Worm (Caenorhabditis elegans) whole organism, L1 larva: ENCODE data around the gene lec-12.
A peak's percentile ranks its signal among the peaks of the same experiment; 100 is the strongest.

Experiments used
- C16A3.4 ChIP-seq: fragments of 150-350 bp; optimal IDR thresholded peaks from 2 replicates; lab custom pipeline; 2014; ENCODE audit warnings: missing biosample characterization, missing genetic modification characterization
- C34B4.2 ChIP-seq: sonication (generic microtip); optimal IDR thresholded peaks from 2 replicates; lab custom pipeline; 2017; ENCODE audit warnings: mild to moderate bottlenecking, missing genetic modification characterization, missing compliant biosample characterization
- F16B12.6 ChIP-seq: fragments of 150-350 bp; optimal IDR thresholded peaks from 2 replicates; lab custom pipeline; 2014; ENCODE audit warnings: missing biosample characterization, missing genetic modification characterization
- aha-1 ChIP-seq: fragments of 150-350 bp; optimal IDR thresholded peaks from 2 replicates; lab custom pipeline; 2014; ENCODE audit warnings: missing biosample characterization, missing genetic modification characterization
- ama-1 ChIP-seq: fragments of 150-350 bp; optimal IDR thresholded peaks from 2 replicates; lab custom pipeline; 2014
- ceh-90 ChIP-seq: sonication (generic microtip); optimal IDR thresholded peaks from 2 replicates; lab custom pipeline; 2016; ENCODE audit warnings: missing genetic modification characterization, missing compliant biosample characterization
- ces-1 ChIP-seq: fragments of 150-350 bp; optimal IDR thresholded peaks from 2 replicates; lab custom pipeline; 2014; ENCODE audit warnings: missing biosample characterization, missing genetic modification reagents, missing genetic modification characterization
- dpl-1 ChIP-seq, 3 experiments: fragments of 150-350 bp in 2 of 3; sonication (generic microtip) in 1 of 3; optimal IDR thresholded peaks; 2 replicates each; lab custom pipeline; 2014 to 2017; ENCODE audit warnings: missing biosample characterization in 3 of 3, missing genetic modification characterization in 3 of 3, missing genetic modification reagents in 3 of 3
- dsc-1 ChIP-seq: sonication (generic microtip); optimal IDR thresholded peaks from 2 replicates; lab custom pipeline; 2016; ENCODE audit warnings: mild to moderate bottlenecking, missing genetic modification characterization, missing compliant biosample characterization
- efl-1 ChIP-seq, 4 experiments: fragments of 150-350 bp; optimal IDR thresholded peaks in 3 of 4; peaks in 1 of 4; 1 replicate in 1 of 4; 2 replicates in 3 of 4; lab custom pipeline; 2014; ENCODE audit warnings: missing biosample characterization in 2 of 4, missing genetic modification characterization in 2 of 4, missing genetic modification reagents in 2 of 4
- efl-3 ChIP-seq: fragments of 200-800 bp; sonication (Bioruptor generic); optimal IDR thresholded peaks from 2 replicates; lab custom pipeline; 2018; ENCODE audit warnings: mild to moderate bottlenecking, missing genetic modification characterization, missing compliant biosample characterization
- egl-27 ChIP-seq, 2 experiments: fragments of 150-350 bp in 1 of 2; sonication (generic microtip); optimal IDR thresholded peaks; 3 replicates each; lab custom pipeline; 2017 to 2018; ENCODE audit warnings: missing biosample characterization in 2 of 2, missing genetic modification characterization in 2 of 2, missing genetic modification reagents in 2 of 2
- elt-2 ChIP-seq: sonication (generic microtip); optimal IDR thresholded peaks from 2 replicates; lab custom pipeline; 2016; ENCODE audit warnings: missing genetic modification characterization, mild to moderate bottlenecking, inconsistent platforms, missing compliant biosample characterization, missing genetic modification reagents
- elt-3 ChIP-seq, 6 experiments: fragments of 150-350 bp in 1 of 6; sonication (generic microtip); optimal IDR thresholded peaks; 2 replicates each; lab custom pipeline; 2017 to 2018; ENCODE audit warnings: missing biosample characterization in 6 of 6, missing genetic modification characterization in 6 of 6, inconsistent platforms in 1 of 6
- ets-5 ChIP-seq: fragments of 200-800 bp; sonication (Bioruptor generic); IDR thresholded peaks from 2 replicates; pipeline ENCODE4 v1.3.6; 2022; ENCODE audit warnings: missing genetic modification characterization, missing compliant biosample characterization
- fkh-10 ChIP-seq: sonication (generic microtip); optimal IDR thresholded peaks from 2 replicates; lab custom pipeline; 2017; ENCODE audit warnings: missing biosample characterization, missing genetic modification reagents, missing genetic modification characterization
- fkh-4 ChIP-seq: sonication (generic microtip); optimal IDR thresholded peaks from 2 replicates; lab custom pipeline; 2016; ENCODE audit warnings: missing compliant biosample characterization, missing genetic modification characterization, borderline replicate concordance
- fkh-8 ChIP-seq: sonication (generic microtip); optimal IDR thresholded peaks from 2 replicates; lab custom pipeline; 2016; ENCODE audit warnings: mild to moderate bottlenecking, missing genetic modification characterization, missing compliant biosample characterization
- grh-1 ChIP-seq: fragments of 200-800 bp; sonication (Bioruptor generic); IDR thresholded peaks from 2 replicates; pipeline ENCODE4 v1.3.6; 2022; ENCODE audit warnings: missing genetic modification reagents, missing genetic modification characterization, missing compliant biosample characterization
- irx-1 ChIP-seq: sonication (generic microtip); optimal IDR thresholded peaks from 2 replicates; lab custom pipeline; 2016; ENCODE audit warnings: missing genetic modification characterization, missing compliant biosample characterization
- isw-1 ChIP-seq: fragments of 200-800 bp; sonication (Bioruptor generic); IDR thresholded peaks from 2 replicates; pipeline ENCODE4 v1.3.6; 2022; ENCODE audit warnings: missing genetic modification characterization, missing compliant biosample characterization
- lin-13 ChIP-seq: fragments of 150-350 bp; optimal IDR thresholded peaks from 2 replicates; lab custom pipeline; 2014; ENCODE audit warnings: missing biosample characterization, missing genetic modification reagents, missing genetic modification characterization
- lin-14 ChIP-seq: fragments of 200-800 bp; sonication (Bioruptor generic); optimal IDR thresholded peaks from 2 replicates; lab custom pipeline; 2018; ENCODE audit warnings: mild to moderate bottlenecking, missing genetic modification characterization, moderate library complexity, missing compliant biosample characterization
- lir-3 ChIP-seq: sonication (generic microtip); optimal IDR thresholded peaks from 2 replicates; lab custom pipeline; 2016; ENCODE audit warnings: mild to moderate bottlenecking, missing genetic modification characterization, moderate library complexity, missing compliant biosample characterization; ENCODE audit not compliant: poor library complexity
- lsy-2 ChIP-seq, 2 experiments: fragments of 150-350 bp; optimal IDR thresholded peaks; 2 replicates each; lab custom pipeline; 2014; ENCODE audit warnings: missing biosample characterization in 2 of 2, missing genetic modification characterization in 2 of 2
- mab-9 ChIP-seq: fragments of 200-800 bp; sonication (Bioruptor generic); IDR thresholded peaks from 2 replicates; pipeline ENCODE4 v1.3.6; 2022; ENCODE audit warnings: missing genetic modification reagents, missing genetic modification characterization, missing compliant biosample characterization
- mdl-1 ChIP-seq, 2 experiments: fragments of 150-350 bp; optimal IDR thresholded peaks; 2 replicates each; lab custom pipeline; 2014 to 2017; ENCODE audit warnings: missing biosample characterization in 2 of 2, missing genetic modification characterization in 2 of 2, inconsistent platforms in 1 of 2
- mef-2 ChIP-seq: fragments of 150-350 bp; optimal IDR thresholded peaks from 2 replicates; lab custom pipeline; 2014; ENCODE audit warnings: missing biosample characterization, missing genetic modification characterization
- nhr-11 ChIP-seq: fragments of 150-350 bp; optimal IDR thresholded peaks from 2 replicates; lab custom pipeline; 2014; ENCODE audit warnings: missing biosample characterization, missing genetic modification characterization
- nhr-12 ChIP-seq: sonication (generic microtip); optimal IDR thresholded peaks from 2 replicates; lab custom pipeline; 2017; ENCODE audit warnings: missing biosample characterization, missing genetic modification characterization
- nhr-237 ChIP-seq: fragments of 150-350 bp; optimal IDR thresholded peaks from 2 replicates; lab custom pipeline; 2014; ENCODE audit warnings: missing biosample characterization, missing genetic modification characterization
- nhr-28 ChIP-seq: fragments of 150-350 bp; optimal IDR thresholded peaks from 2 replicates; lab custom pipeline; 2014; ENCODE audit warnings: missing biosample characterization, missing genetic modification characterization
- nhr-71 ChIP-seq: sonication (generic microtip); optimal IDR thresholded peaks from 2 replicates; lab custom pipeline; 2016; ENCODE audit warnings: mild to moderate bottlenecking, missing genetic modification characterization, moderate library complexity, missing compliant biosample characterization
- pax-3 ChIP-seq: fragments of 200-800 bp; sonication (Bioruptor generic); optimal IDR thresholded peaks from 2 replicates; lab custom pipeline; 2018; ENCODE audit warnings: mild to moderate bottlenecking, missing genetic modification characterization, moderate library complexity, missing compliant biosample characterization
- rnt-1 ChIP-seq: sonication (generic microtip); optimal IDR thresholded peaks from 2 replicates; lab custom pipeline; 2016; ENCODE audit warnings: mild to moderate bottlenecking, missing genetic modification characterization, moderate library complexity, missing compliant biosample characterization
- skn-1 ChIP-seq: fragments of 150-350 bp; optimal IDR thresholded peaks from 2 replicates; lab custom pipeline; 2014; ENCODE audit warnings: missing biosample characterization, missing genetic modification characterization
- snpc-4 ChIP-seq: fragments of 150-350 bp; optimal IDR thresholded peaks from 2 replicates; lab custom pipeline; 2014; ENCODE audit warnings: missing biosample characterization, missing genetic modification characterization
- sox-4 ChIP-seq: sonication (generic microtip); optimal IDR thresholded peaks from 2 replicates; lab custom pipeline; 2016; ENCODE audit warnings: missing genetic modification characterization, missing compliant biosample characterization
- sptf-1 ChIP-seq: fragments of 150-350 bp; optimal IDR thresholded peaks from 2 replicates; lab custom pipeline; 2014; ENCODE audit warnings: missing biosample characterization, missing genetic modification characterization
- swsn-7 ChIP-seq: sonication (generic microtip); optimal IDR thresholded peaks from 2 replicates; lab custom pipeline; 2016; ENCODE audit warnings: missing genetic modification characterization, missing compliant biosample characterization
- tbx-2 ChIP-seq: sonication (generic microtip); optimal IDR thresholded peaks from 2 replicates; lab custom pipeline; 2016; ENCODE audit warnings: missing genetic modification characterization, missing compliant biosample characterization
- tlp-1 ChIP-seq: fragments of 150-350 bp; optimal IDR thresholded peaks from 2 replicates; lab custom pipeline; 2014; ENCODE audit warnings: missing biosample characterization, missing genetic modification characterization
- unc-86 ChIP-seq: sonication (generic microtip); optimal IDR thresholded peaks from 2 replicates; lab custom pipeline; 2016; ENCODE audit warnings: missing genetic modification characterization, missing compliant biosample characterization
- unc-98 ChIP-seq: fragments of 200-800 bp; sonication (Bioruptor generic); IDR thresholded peaks from 2 replicates; pipeline ENCODE4 v1.3.6; 2022; ENCODE audit warnings: missing genetic modification characterization, missing compliant biosample characterization
- zag-1 ChIP-seq: fragments of 150-350 bp; optimal IDR thresholded peaks from 2 replicates; lab custom pipeline; 2014; ENCODE audit warnings: missing biosample characterization, missing genetic modification characterization
- zip-4 ChIP-seq: fragments of 200-800 bp; sonication (Bioruptor generic); optimal IDR thresholded peaks from 2 replicates; lab custom pipeline; 2018; ENCODE audit warnings: mild to moderate bottlenecking, missing genetic modification characterization, moderate library complexity, missing compliant biosample characterization
- ztf-4 ChIP-seq: fragments of 150-350 bp; optimal IDR thresholded peaks from 2 replicates; lab custom pipeline; 2014; ENCODE audit warnings: missing biosample characterization, missing genetic modification characterization

Gene lec-12

ce11 chrV:176870-177467 is 27.2 kb upstream of the lec-12 start, which contains the start of gene cul-3 (continued):
- TF ChIP-seq elt-2, result peak; percentile 17
- no peak for TF ChIP-seq ets-5 (GFP tag; lab: Robert Waterston, UW)
- TF ChIP-seq C34B4.2 (tag; lab: Kevin White, UChicago), result no peak
- TF ChIP-seq pax-3 (tag; lab: Kevin White, UChicago), result no peak
- TF ChIP-seq unc-98 (GFP tag; lab: Robert Waterston, UW), result no peak
- TF ChIP-seq efl-1 (optimal IDR thresholded peaks at IDR 0.05; lab: Kevin White, UChicago), result peak; percentile 65 to 77
- peak; percentile 77 to 98 for TF ChIP-seq efl-1 (GFP tag; optimal IDR thresholded peaks at IDR 0.05 in 1 of 2; lab: Kevin White, UChicago)
- no peak for TF ChIP-seq mef-2
- peak; percentile 66 for TF ChIP-seq unc-86 (tag; lab: Kevin White, UChicago)
- TF ChIP-seq sox-4 (tag; lab: Kevin White, UChicago), result no peak
- TF ChIP-seq ztf-4 (tag; lab: Kevin White, UChicago), result no peak
- TF ChIP-seq zip-4 (GFP tag; lab: Kevin White, UChicago), result no peak
- TF ChIP-seq grh-1 (GFP tag; lab: Robert Waterston, UW), result peak; percentile 46; the same call in 1 of the 2 replicates
- TF ChIP-seq lsy-2 (tag; optimal IDR thresholded peaks at IDR 0.05; lab: Kevin White, UChicago), result peak; percentile 72 to 77
- peak; percentile 46 for TF ChIP-seq lin-13 (GFP tag; lab: Kevin White, UChicago)
- TF ChIP-seq fkh-4, result peak; percentile 5
- TF ChIP-seq elt-3 (tag; optimal IDR thresholded peaks at IDR 0.05; lab: Kevin White, UChicago), result peak in 1 of 6 experiments; percentile 44
- peak; percentile 47 for TF ChIP-seq fkh-8
- peak; percentile 85 for TF ChIP-seq nhr-71 (tag; lab: Kevin White, UChicago)
- no peak for TF ChIP-seq nhr-28
- no peak for TF ChIP-seq egl-27 (tag; optimal IDR thresholded peaks at IDR 0.05; lab: Kevin White, UChicago)
- peak; percentile 59 to 79 (median 78) for TF ChIP-seq dpl-1 (GFP tag; optimal IDR thresholded peaks at IDR 0.05; lab: Kevin White, UChicago)
- TF ChIP-seq mab-9, result peak; percentile 10; the same call in 1 of the 2 replicates
- TF ChIP-seq ama-1 (lab: Kevin White, UChicago), result no peak
- peak; percentile 27 for TF ChIP-seq nhr-11
- TF ChIP-seq irx-1, result peak; percentile 72
- TF ChIP-seq dsc-1 (tag; lab: Kevin White, UChicago), result peak; percentile 71
- TF ChIP-seq tbx-2 (tag; lab: Kevin White, UChicago), result peak; percentile 78
- no peak for TF ChIP-seq rnt-1 (tag; lab: Kevin White, UChicago)
- TF ChIP-seq lir-3 (tag; lab: Kevin White, UChicago), result no peak
- peak; percentile 74 for TF ChIP-seq swsn-7
- peak; percentile 57 for TF ChIP-seq snpc-4 (tag; lab: Kevin White, UChicago)
- no peak for TF ChIP-seq ceh-90 (tag; lab: Kevin White, UChicago)
- TF ChIP-seq nhr-237 (tag; lab: Kevin White, UChicago), result no peak
- TF ChIP-seq nhr-12, result no peak
- TF ChIP-seq mdl-1 (tag; optimal IDR thresholded peaks at IDR 0.05; lab: Kevin White, UChicago), result peak in 1 of 2 experiments; percentile 45
- TF ChIP-seq fkh-10 (GFP tag; lab: Kevin White, UChicago), result peak; percentile 3
- TF ChIP-seq F16B12.6 (tag; lab: Kevin White, UChicago), result peak; percentile 53
- TF ChIP-seq efl-3 (GFP tag; lab: Kevin White, UChicago), result no peak
- no peak for TF ChIP-seq sptf-1 (tag; lab: Kevin White, UChicago)
- TF ChIP-seq tlp-1, result no peak
- no peak for TF ChIP-seq ces-1 (GFP tag; lab: Kevin White, UChicago)
- peak; percentile 64 for TF ChIP-seq skn-1 (tag; lab: Kevin White, UChicago)

ce11 chrV:185124-185523 is 19.1 kb upstream of the lec-12 start:
- TF ChIP-seq tlp-1 (no peak), zag-1 (no peak), aha-1 (tag; lab: Kevin White, UChicago) (no peak), isw-1 (no peak), ets-5 (GFP tag; lab: Robert Waterston, UW) (no peak), unc-98 (GFP tag; lab: Robert Waterston, UW) (no peak), C16A3.4 (no peak), lin-14 (GFP tag; lab: Kevin White, UChicago) (no peak), nhr-11 (no peak), fkh-4 (no peak), grh-1 (GFP tag; lab: Robert Waterston, UW) (no peak)
